Worm (Caenorhabditis elegans) whole organism, L1 larva: ENCODE data around the gene far-6.
A peak's percentile ranks its signal among the peaks of the same experiment; 100 is the strongest.

ENCODE experiments used
- C04F5.9 ChIP-seq: sonication (generic microtip); optimal IDR thresholded peaks from 2 replicates; lab custom pipeline; 2016; ENCODE audit warnings: missing genetic modification characterization, missing compliant biosample characterization
- F16B12.6 ChIP-seq: fragments of 150-350 bp; optimal IDR thresholded peaks from 2 replicates; lab custom pipeline; 2014; ENCODE audit warnings: missing biosample characterization, missing genetic modification characterization
- Y116A8C.19 ChIP-seq: sonication (generic microtip); optimal IDR thresholded peaks from 2 replicates; lab custom pipeline; 2016; ENCODE audit warnings: missing compliant biosample characterization, missing genetic modification characterization, borderline replicate concordance
- aly-2 ChIP-seq: fragments of 150-350 bp; optimal IDR thresholded peaks from 2 replicates; lab custom pipeline; 2014; ENCODE audit warnings: missing biosample characterization, missing genetic modification characterization
- ama-1 ChIP-seq: fragments of 150-350 bp; optimal IDR thresholded peaks from 2 replicates; lab custom pipeline; 2014
- blmp-1 ChIP-seq: fragments of 150-350 bp; optimal IDR thresholded peaks from 2 replicates; lab custom pipeline; 2014; ENCODE audit warnings: missing biosample characterization, missing genetic modification characterization
- ceh-88 ChIP-seq: fragments of 200-800 bp; sonication (Bioruptor generic); IDR thresholded peaks from 2 replicates; pipeline ENCODE4 v1.3.6; 2022; ENCODE audit warnings: missing genetic modification characterization, missing compliant biosample characterization
- efl-3 ChIP-seq: fragments of 200-800 bp; sonication (Bioruptor generic); optimal IDR thresholded peaks from 2 replicates; lab custom pipeline; 2018; ENCODE audit warnings: mild to moderate bottlenecking, missing genetic modification characterization, missing compliant biosample characterization
- egl-13 ChIP-seq: sonication (generic microtip); optimal IDR thresholded peaks from 2 replicates; lab custom pipeline; 2016; ENCODE audit warnings: missing genotype, missing genetic modification reagents, missing genetic modification characterization, missing compliant biosample characterization
- fos-1 ChIP-seq: fragments of 150-350 bp; optimal IDR thresholded peaks from 2 replicates; lab custom pipeline; 2014; ENCODE audit warnings: missing biosample characterization, missing genetic modification characterization
- grh-1 ChIP-seq: fragments of 200-800 bp; sonication (Bioruptor generic); IDR thresholded peaks from 2 replicates; pipeline ENCODE4 v1.3.6; 2022; ENCODE audit warnings: missing genetic modification reagents, missing genetic modification characterization, missing compliant biosample characterization
- hpl-2 ChIP-seq: fragments of 150-350 bp; optimal IDR thresholded peaks from 2 replicates; lab custom pipeline; 2014; ENCODE audit warnings: missing biosample characterization, missing genetic modification reagents, missing genetic modification characterization
- irx-1 ChIP-seq: sonication (generic microtip); optimal IDR thresholded peaks from 2 replicates; lab custom pipeline; 2016; ENCODE audit warnings: missing genetic modification characterization, missing compliant biosample characterization
- isw-1 ChIP-seq: fragments of 200-800 bp; sonication (Bioruptor generic); IDR thresholded peaks from 2 replicates; pipeline ENCODE4 v1.3.6; 2022; ENCODE audit warnings: missing genetic modification characterization, missing compliant biosample characterization
- jun-1 ChIP-seq: fragments of 150-350 bp; optimal IDR thresholded peaks from 2 replicates; lab custom pipeline; 2014; ENCODE audit warnings: missing biosample characterization, missing genetic modification reagents, missing genetic modification characterization
- lin-14 ChIP-seq: fragments of 200-800 bp; sonication (Bioruptor generic); optimal IDR thresholded peaks from 2 replicates; lab custom pipeline; 2018; ENCODE audit warnings: mild to moderate bottlenecking, missing genetic modification characterization, moderate library complexity, missing compliant biosample characterization
- lin-35 ChIP-seq, 2 experiments: fragments of 150-350 bp; optimal IDR thresholded peaks; 2 replicates each; lab custom pipeline; 2014; ENCODE audit warnings: missing biosample characterization in 2 of 2, missing genetic modification characterization in 2 of 2, missing genetic modification reagents in 2 of 2
- lir-3 ChIP-seq: sonication (generic microtip); optimal IDR thresholded peaks from 2 replicates; lab custom pipeline; 2016; ENCODE audit warnings: mild to moderate bottlenecking, missing genetic modification characterization, moderate library complexity, missing compliant biosample characterization; ENCODE audit not compliant: poor library complexity
- lsy-2 ChIP-seq, 2 experiments: fragments of 150-350 bp; optimal IDR thresholded peaks; 2 replicates each; lab custom pipeline; 2014; ENCODE audit warnings: missing biosample characterization in 2 of 2, missing genetic modification characterization in 2 of 2
- mdl-1 ChIP-seq, 2 experiments: fragments of 150-350 bp; optimal IDR thresholded peaks; 2 replicates each; lab custom pipeline; 2014 to 2017; ENCODE audit warnings: missing biosample characterization in 2 of 2, missing genetic modification characterization in 2 of 2, inconsistent platforms in 1 of 2
- nhr-12 ChIP-seq: sonication (generic microtip); optimal IDR thresholded peaks from 2 replicates; lab custom pipeline; 2017; ENCODE audit warnings: missing biosample characterization, missing genetic modification characterization
- nhr-19 ChIP-seq: fragments of 200-800 bp; sonication (Bioruptor generic); conservative IDR thresholded peaks from 2 replicates; pipeline ENCODE4 v1.3.6; 2022; ENCODE audit warnings: missing genetic modification characterization, missing compliant biosample characterization
- nhr-20 ChIP-seq: sonication (generic microtip); optimal IDR thresholded peaks from 2 replicates; lab custom pipeline; 2016; ENCODE audit warnings: mild to moderate bottlenecking, missing genetic modification characterization, missing compliant biosample characterization
- nhr-237 ChIP-seq: fragments of 150-350 bp; optimal IDR thresholded peaks from 2 replicates; lab custom pipeline; 2014; ENCODE audit warnings: missing biosample characterization, missing genetic modification characterization
- nhr-28 ChIP-seq: fragments of 150-350 bp; optimal IDR thresholded peaks from 2 replicates; lab custom pipeline; 2014; ENCODE audit warnings: missing biosample characterization, missing genetic modification characterization
- nhr-47 ChIP-seq: sonication (generic microtip); optimal IDR thresholded peaks from 2 replicates; lab custom pipeline; 2016; ENCODE audit warnings: mild to moderate bottlenecking, missing genetic modification characterization, moderate library complexity, missing compliant biosample characterization
- nhr-85 ChIP-seq: sonication (generic microtip); peaks from one replicate; lab custom pipeline; 2016; ENCODE audit warnings: missing genetic modification characterization, inconsistent platforms, missing compliant biosample characterization
- nhr-90 ChIP-seq: sonication (generic microtip); optimal IDR thresholded peaks from 2 replicates; lab custom pipeline; 2016; ENCODE audit warnings: mild to moderate bottlenecking, missing genetic modification characterization, missing compliant biosample characterization; ENCODE audit not compliant: poor library complexity
- pag-3 ChIP-seq: sonication (generic microtip); optimal IDR thresholded peaks from 2 replicates; lab custom pipeline; 2017; ENCODE audit warnings: missing genetic modification characterization, mild to moderate bottlenecking, missing compliant biosample characterization, antibody characterized with exemption, borderline replicate concordance; ENCODE audit not compliant: insufficient read depth
- pax-3 ChIP-seq: fragments of 200-800 bp; sonication (Bioruptor generic); optimal IDR thresholded peaks from 2 replicates; lab custom pipeline; 2018; ENCODE audit warnings: mild to moderate bottlenecking, missing genetic modification characterization, moderate library complexity, missing compliant biosample characterization
- rnt-1 ChIP-seq: sonication (generic microtip); optimal IDR thresholded peaks from 2 replicates; lab custom pipeline; 2016; ENCODE audit warnings: mild to moderate bottlenecking, missing genetic modification characterization, moderate library complexity, missing compliant biosample characterization
- snpc-4 ChIP-seq: fragments of 150-350 bp; optimal IDR thresholded peaks from 2 replicates; lab custom pipeline; 2014; ENCODE audit warnings: missing biosample characterization, missing genetic modification characterization
- sox-4 ChIP-seq: sonication (generic microtip); optimal IDR thresholded peaks from 2 replicates; lab custom pipeline; 2016; ENCODE audit warnings: missing genetic modification characterization, missing compliant biosample characterization
- sptf-1 ChIP-seq: fragments of 150-350 bp; optimal IDR thresholded peaks from 2 replicates; lab custom pipeline; 2014; ENCODE audit warnings: missing biosample characterization, missing genetic modification characterization
- swsn-7 ChIP-seq: sonication (generic microtip); optimal IDR thresholded peaks from 2 replicates; lab custom pipeline; 2016; ENCODE audit warnings: missing genetic modification characterization, missing compliant biosample characterization
- tbx-2 ChIP-seq: sonication (generic microtip); optimal IDR thresholded peaks from 2 replicates; lab custom pipeline; 2016; ENCODE audit warnings: missing genetic modification characterization, missing compliant biosample characterization
- tlp-1 ChIP-seq: fragments of 150-350 bp; optimal IDR thresholded peaks from 2 replicates; lab custom pipeline; 2014; ENCODE audit warnings: missing biosample characterization, missing genetic modification characterization
- unc-130 ChIP-seq: fragments of 150-350 bp; optimal IDR thresholded peaks from 2 replicates; lab custom pipeline; 2017; ENCODE audit warnings: missing biosample characterization, missing genetic modification characterization, inconsistent platforms
- unc-62 ChIP-seq: fragments of 150-350 bp; optimal IDR thresholded peaks from 2 replicates; lab custom pipeline; 2014; ENCODE audit warnings: missing biosample characterization, missing genetic modification reagents, missing genetic modification characterization
- unc-86 ChIP-seq: sonication (generic microtip); optimal IDR thresholded peaks from 2 replicates; lab custom pipeline; 2016; ENCODE audit warnings: missing genetic modification characterization, missing compliant biosample characterization
- xbp-1 ChIP-seq: sonication (generic microtip); optimal IDR thresholded peaks from 2 replicates; lab custom pipeline; 2016; ENCODE audit warnings: missing genetic modification characterization, missing compliant biosample characterization
- ztf-11 ChIP-seq, 2 experiments: sonication (generic microtip); optimal IDR thresholded peaks; 2 replicates each; lab custom pipeline; 2016 to 2017; ENCODE audit warnings: missing genetic modification characterization in 2 of 2, missing biosample characterization in 1 of 2, missing compliant biosample characterization in 1 of 2
- ztf-4 ChIP-seq: fragments of 150-350 bp; optimal IDR thresholded peaks from 2 replicates; lab custom pipeline; 2014; ENCODE audit warnings: missing biosample characterization, missing genetic modification characterization

Gene far-6

ce11 chrIV:13322429-13322828, 5.7 kb upstream of the far-6 start (continued):
- TF ChIP-seq ztf-11 (tag; optimal IDR thresholded peaks at IDR 0.05; lab: Kevin White, UChicago), result no peak
- no peak for TF ChIP-seq unc-130 (tag; lab: Kevin White, UChicago)
- TF ChIP-seq nhr-28 (tag; lab: Kevin White, UChicago), result no peak
- no peak for TF ChIP-seq efl-3 (GFP tag; lab: Kevin White, UChicago)
- peak; percentile 46 for TF ChIP-seq snpc-4
- no peak for TF ChIP-seq ama-1 (lab: Kevin White, UChicago)
- no peak for TF ChIP-seq sptf-1 (tag; lab: Kevin White, UChicago)
- TF ChIP-seq aly-2 (tag; lab: Kevin White, UChicago), result no peak
- TF ChIP-seq lin-35 (GFP tag; optimal IDR thresholded peaks at IDR 0.05; lab: Kevin White, UChicago), result peak; percentile 43 to 58
- TF ChIP-seq nhr-85 (tag; lab: Kevin White, UChicago), result peak; percentile 88
- peak; percentile 84 for TF ChIP-seq rnt-1 (tag; lab: Kevin White, UChicago)
- TF ChIP-seq mdl-1 (tag; optimal IDR thresholded peaks at IDR 0.05; lab: Kevin White, UChicago), result peak in 1 of 2 experiments; percentile 63
- peak; percentile 35; the same call in 1 of the 2 replicates for TF ChIP-seq grh-1 (GFP tag; lab: Robert Waterston, UW)
- no peak for TF ChIP-seq tlp-1 (tag; lab: Kevin White, UChicago)
- TF ChIP-seq irx-1 (tag; lab: Kevin White, UChicago), result no peak
- no peak for TF ChIP-seq lir-3
- peak; percentile 81 for TF ChIP-seq nhr-90
- TF ChIP-seq unc-62, result no peak
- TF ChIP-seq swsn-7, result peak; percentile 84
- TF ChIP-seq ceh-88 (GFP tag; lab: Robert Waterston, UW), result no peak
- peak; percentile 65 for TF ChIP-seq xbp-1 (tag; lab: Kevin White, UChicago)
- TF ChIP-seq pax-3, result no peak
- peak; percentile 35 to 73 for TF ChIP-seq lsy-2 (tag; optimal IDR thresholded peaks at IDR 0.05; lab: Kevin White, UChicago)
- no peak for TF ChIP-seq F16B12.6 (tag; lab: Kevin White, UChicago)
- no peak for TF ChIP-seq sox-4 (tag; lab: Kevin White, UChicago)
- peak; percentile 33 for TF ChIP-seq blmp-1 (tag; lab: Kevin White, UChicago)
- TF ChIP-seq nhr-47 (tag; lab: Kevin White, UChicago), result peak; percentile 82
- TF ChIP-seq Y116A8C.19 (tag; lab: Kevin White, UChicago), result no peak
- TF ChIP-seq jun-1 (tag; lab: Kevin White, UChicago), result peak; percentile 55
- no peak for TF ChIP-seq nhr-12 (tag; lab: Kevin White, UChicago)
- TF ChIP-seq ztf-4 (tag; lab: Kevin White, UChicago), result peak; percentile 72
- no peak for TF ChIP-seq hpl-2

DNA sequence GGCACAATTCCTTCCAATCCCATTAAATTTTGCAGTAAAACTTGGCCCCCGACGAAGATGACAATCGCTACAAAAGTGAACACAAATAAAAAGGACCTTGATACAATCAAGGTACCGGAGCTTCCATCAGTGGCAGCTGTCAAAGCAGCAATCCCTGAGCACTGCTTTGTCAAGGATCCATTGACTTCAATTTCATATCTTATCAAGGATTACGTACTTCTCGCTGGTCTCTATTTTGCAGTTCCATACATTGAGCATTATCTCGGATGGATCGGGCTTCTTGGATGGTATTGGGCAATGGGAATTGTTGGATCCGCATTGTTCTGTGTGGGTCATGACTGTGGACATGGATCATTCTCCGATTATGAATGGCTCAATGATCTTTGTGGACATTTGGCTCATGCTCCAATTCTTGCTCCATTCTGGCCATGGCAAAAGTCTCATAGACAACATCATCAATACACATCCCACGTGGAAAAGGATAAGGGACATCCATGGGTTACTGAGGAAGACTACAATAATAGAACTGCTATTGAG, 4.3 kb upstream of the far-6 start, which contains the start of gene fat-2:
TSS of gene fat-2 (plus strand) at position 51 of the 537 bp plus-strand sequence.
- TF ChIP-seq tbx-2 (tag; lab: Kevin White, UChicago) (no peak), pag-3 (tag; lab: Kevin White, UChicago) (no peak), fos-1 (tag; lab: Kevin White, UChicago) (no peak), lin-35 (GFP tag; optimal IDR thresholded peaks at IDR 0.05; lab: Kevin White, UChicago) (no peak), nhr-19 (no peak), isw-1 (GFP tag; lab: Robert Waterston, UW) (no peak), unc-130 (tag; lab: Kevin White, UChicago) (no peak), nhr-237 (tag; lab: Kevin White, UChicago) (no peak), tlp-1 (tag; lab: Kevin White, UChicago) (no peak), nhr-90 (no peak), egl-13 (no peak), lin-14 (GFP tag; lab: Kevin White, UChicago) (no peak), sox-4 (tag; lab: Kevin White, UChicago) (no peak), snpc-4 (no peak), unc-86 (tag; lab: Kevin White, UChicago) (no peak), C04F5.9 (tag; lab: Kevin White, UChicago) (no peak), nhr-20 (tag; lab: Kevin White, UChicago) (no peak), ama-1 (lab: Kevin White, UChicago) (no peak)
